Worm (Caenorhabditis elegans): ENCODE results near the gene K08C7.6.
"Not testable (repeated sequence)": the region's sequence is repeated elsewhere in the genome, so short reads cannot be mapped to it uniquely, and the experiment has no call there.

Gene K08C7.6

DNA sequence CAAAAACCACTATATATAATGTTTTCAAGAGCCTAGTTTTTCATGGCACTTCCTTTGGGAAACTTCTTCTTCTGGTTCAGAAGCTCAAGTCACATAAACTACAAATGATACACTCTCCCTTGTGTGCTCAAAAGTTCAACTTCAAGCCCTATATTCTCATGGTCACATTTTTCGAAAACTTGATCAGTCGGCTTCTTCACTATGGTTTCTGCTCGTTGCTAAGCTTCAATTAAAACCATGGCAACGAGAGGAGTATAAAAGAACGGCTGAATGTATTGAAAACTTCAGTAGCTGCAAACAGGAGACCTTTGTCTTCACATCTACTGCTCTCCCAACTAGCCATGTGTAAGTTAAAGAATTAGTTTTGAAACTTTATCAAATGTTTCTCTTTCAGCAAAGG is 1.6 kb upstream of the K08C7.6 start, which contains the start of gene R102.2:
R102.2 (plus strand) TSS at position 301 of the 400 bp plus-strand sequence.
- TF ChIP-seq F57C9.4, F52B5.7, nhr-90 (tag; optimal IDR thresholded peaks at IDR 0.05): not testable (repeated sequence)

DNA sequence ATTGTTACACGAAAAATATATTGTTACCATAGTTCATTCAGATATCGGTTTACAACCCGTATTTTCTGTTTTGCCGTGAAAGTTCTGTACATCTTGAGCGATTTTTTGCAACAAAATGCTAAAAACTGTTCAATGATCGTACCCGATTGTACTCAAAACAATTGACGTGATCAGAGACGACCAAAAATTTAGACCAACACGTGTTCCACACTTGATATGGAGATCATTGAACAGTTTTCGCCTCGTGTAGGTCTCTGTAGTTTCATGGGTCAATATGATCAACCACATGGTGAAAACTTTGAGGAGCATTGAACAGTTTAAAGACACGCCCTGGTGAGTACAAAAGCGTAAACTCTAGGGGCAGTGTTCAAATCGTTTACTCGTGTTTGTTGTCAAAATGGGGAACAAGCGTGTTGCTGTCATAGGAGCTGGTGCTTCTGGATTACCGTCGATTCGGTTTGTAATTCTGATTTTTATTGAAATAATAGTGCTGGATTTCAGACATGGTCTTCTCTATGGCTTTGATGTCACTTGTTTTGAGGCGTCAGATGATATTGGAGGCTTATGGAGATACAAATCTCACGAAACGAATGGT is 3.4 kb downstream of the K08C7.6 start, which contains the start of gene fmo-2:
fmo-2 (plus strand) TSS at position 370 of the 595 bp plus-strand sequence.
- TF ChIP-seq T07F8.4 (tag; optimal IDR thresholded peaks at IDR 0.05) (no peak), sptf-2 (GFP tag; optimal IDR thresholded peaks at IDR 0.05) (no peak), let-607 (tag; optimal IDR thresholded peaks at IDR 0.05) (no peak), F37B4.10 (GFP tag; IDR thresholded peaks at IDR 0.05) (no peak), hrde-1 (tag; optimal IDR thresholded peaks at IDR 0.05; ENCODE audit: borderline replicate concordance) (no peak), aptf-2 (GFP tag; conservative IDR thresholded peaks at IDR 0.05) (no peak), egrh-3 (GFP tag; IDR thresholded peaks at IDR 0.05) (no peak)

DNA sequence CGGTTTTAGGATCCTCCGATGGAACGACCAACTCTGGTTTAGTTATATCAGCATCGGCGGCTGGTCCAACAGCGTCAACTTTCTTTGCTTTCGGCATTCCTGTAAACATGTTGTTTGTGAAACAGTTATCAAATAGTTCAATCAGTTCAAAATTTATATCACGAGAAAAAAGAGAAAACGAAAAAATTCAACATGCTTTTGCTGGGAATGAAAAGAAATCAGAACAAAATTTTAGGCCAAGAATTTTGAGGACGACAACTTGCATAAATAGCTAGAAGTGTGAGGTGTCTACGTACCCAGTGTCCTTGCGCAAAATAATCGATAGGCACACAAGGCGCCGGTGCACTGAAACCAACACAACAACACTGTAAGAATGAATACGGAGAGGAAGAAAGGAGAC is 5.3 kb downstream of the K08C7.6 start, which contains the start of gene K08C7.4:
K08C7.4 (minus strand) TSS at position 101 of the 400 bp plus-strand sequence.
- TF ChIP-seq sdz-38 (tag; optimal IDR thresholded peaks at IDR 0.05): no peak
- TF ChIP-seq nfyb-1 (GFP tag; IDR thresholded peaks at IDR 0.05): no peak
- TF ChIP-seq him-1 (tag; optimal IDR thresholded peaks at IDR 0.05): no peak
- TF ChIP-seq ceh-40 (GFP tag; IDR thresholded peaks at IDR 0.05): no peak
- TF ChIP-seq T07F8.4 (tag; optimal IDR thresholded peaks at IDR 0.05): no peak
- no peak for TF ChIP-seq ama-1 (optimal IDR thresholded peaks at IDR 0.05)
- no peak for TF ChIP-seq ama-1 (GFP tag; optimal IDR thresholded peaks at IDR 0.05)
- no peak for TF ChIP-seq hmg-20 (GFP tag; IDR thresholded peaks at IDR 0.05)
- TF ChIP-seq lsy-27 (tag; optimal IDR thresholded peaks at IDR 0.05; ENCODE audit: borderline replicate concordance, insufficient read depth): no peak
- no peak for TF ChIP-seq lsl-1 (GFP tag; optimal IDR thresholded peaks at IDR 0.05)
- TF ChIP-seq snpc-1.1 (tag; optimal IDR thresholded peaks at IDR 0.05; ENCODE audit: insufficient read depth): no peak
- TF ChIP-seq cebp-2 (GFP tag; IDR thresholded peaks at IDR 0.05): no peak
- TF ChIP-seq attf-3 (GFP tag; conservative IDR thresholded peaks at IDR 0.05): no peak

DNA sequence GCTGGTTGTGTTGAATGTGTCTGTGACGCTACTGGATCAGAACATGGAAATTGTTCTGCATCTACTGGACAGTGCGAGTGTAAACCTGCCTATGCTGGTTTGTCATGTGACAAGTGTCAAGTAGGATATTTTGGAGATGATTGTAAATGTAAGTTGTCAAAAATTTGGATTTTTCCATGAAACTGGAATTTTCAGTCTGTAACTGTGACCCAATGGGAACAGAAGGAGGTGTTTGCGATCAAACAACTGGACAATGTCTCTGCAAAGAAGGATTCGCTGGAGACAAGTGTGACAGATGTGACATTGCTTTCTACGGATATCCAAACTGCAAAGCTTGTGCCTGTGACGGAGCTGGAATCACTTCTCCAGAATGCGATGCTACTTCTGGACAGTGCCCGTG is 17.1 kb downstream of the K08C7.6 start:
- no peak for TF ChIP-seq Y67H2A.10 (GFP tag; conservative IDR thresholded peaks at IDR 0.05)

DNA sequence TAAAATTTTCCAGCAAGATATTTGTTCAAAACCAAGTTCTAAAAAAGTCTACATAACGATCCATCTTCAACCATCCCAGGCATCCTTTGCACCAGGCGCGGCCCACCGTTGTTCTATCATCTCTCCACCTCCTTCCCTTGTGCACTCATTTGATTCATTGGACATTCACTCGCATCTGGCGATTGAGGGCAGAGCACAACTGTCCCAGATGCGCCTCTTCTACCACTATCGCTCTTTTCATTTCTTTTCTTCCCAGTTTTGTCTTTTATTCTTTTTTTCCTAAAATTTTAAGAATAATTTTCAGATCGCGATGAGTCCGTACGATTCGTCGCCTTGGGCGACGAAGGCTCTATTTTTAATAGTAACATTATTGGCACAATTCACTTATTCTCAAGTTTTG is 19.1 kb downstream of the K08C7.6 start, which contains the start of gene epi-1:
epi-1 (plus strand) TSS at position 301 of the 400 bp plus-strand sequence.
- 0 out of 2 replicates have a peak, but pooled peaks have one; percentile 12 for TF ChIP-seq ztf-28 (GFP tag; IDR thresholded peaks at IDR 0.05)
- no peak for TF ChIP-seq nhr-80 (tag; optimal IDR thresholded peaks at IDR 0.05)

DNA sequence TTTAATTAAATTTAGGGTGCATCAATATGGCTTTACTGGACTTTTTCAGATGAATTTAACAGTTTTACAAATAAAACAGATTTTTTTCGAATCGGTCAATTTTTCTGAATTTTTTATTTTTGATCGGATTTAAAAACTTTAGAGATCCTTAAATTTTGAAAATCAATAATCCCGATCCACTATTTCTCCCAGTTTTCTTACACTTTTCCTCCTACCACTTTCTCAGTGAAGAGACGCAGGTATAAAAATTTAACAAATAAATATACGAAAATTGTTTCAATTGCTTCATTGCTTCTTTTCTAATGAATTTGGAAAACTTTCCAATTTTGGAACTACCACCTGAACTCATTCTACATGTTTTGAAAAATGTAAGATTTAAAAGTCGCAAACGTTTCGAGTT is 21.5 kb downstream of the K08C7.6 start, which contains the start of gene K08C7.7:
K08C7.7 (plus strand) TSS at position 301 of the 400 bp plus-strand sequence.
- no peak for TF ChIP-seq gei-17 (GFP tag; optimal IDR thresholded peaks at IDR 0.05)
- no peak for TF ChIP-seq mes-4 (tag; optimal IDR thresholded peaks at IDR 0.05)
- no peak for TF ChIP-seq ztf-26 (tag; optimal IDR thresholded peaks at IDR 0.05)
- no peak for TF ChIP-seq him-1 (tag; optimal IDR thresholded peaks at IDR 0.05)
- no peak for TF ChIP-seq F52B5.7 (tag; optimal IDR thresholded peaks at IDR 0.05)
- no peak for TF ChIP-seq somi-1 (GFP tag; optimal IDR thresholded peaks at IDR 0.05)

All from whole organism, young adult.